Worm (Caenorhabditis elegans) whole organism, L3 larva: ENCODE data around the gene C48D1.1.

Experiments
- ama-1 ChIP-seq: fragments of 150-350 bp; optimal IDR thresholded peaks from 2 replicates; lab custom pipeline; 2018
- ceh-9 ChIP-seq: sonication (generic microtip); optimal IDR thresholded peaks from 2 replicates; lab custom pipeline; 2018; ENCODE audit warnings: missing biosample characterization, missing genetic modification characterization
- jun-1 ChIP-seq: fragments of 150-350 bp; optimal IDR thresholded peaks from 2 replicates; lab custom pipeline; 2014; ENCODE audit warnings: missing biosample characterization, missing genetic modification reagents, missing genetic modification characterization
- lin-39 ChIP-seq: fragments of 150-350 bp; optimal IDR thresholded peaks from 2 replicates; lab custom pipeline; 2018; ENCODE audit warnings: missing biosample characterization, missing genetic modification reagents, missing genetic modification characterization
- nhr-11 ChIP-seq: fragments of 150-350 bp; optimal IDR thresholded peaks from 2 replicates; lab custom pipeline; 2014; ENCODE audit warnings: missing biosample characterization, missing genetic modification characterization
- pha-4 ChIP-seq: fragments of 150-350 bp; optimal IDR thresholded peaks from 2 replicates; lab custom pipeline; 2014; ENCODE audit warnings: missing biosample characterization, missing genetic modification reagents, missing genetic modification characterization
- tbx-2 ChIP-seq: sonication (generic microtip); optimal IDR thresholded peaks from 2 replicates; lab custom pipeline; 2016; ENCODE audit warnings: mild to moderate bottlenecking, missing genetic modification characterization, missing compliant biosample characterization
- zag-1 ChIP-seq: fragments of 150-350 bp; optimal IDR thresholded peaks from 2 replicates; lab custom pipeline; 2014; ENCODE audit warnings: missing biosample characterization, missing genetic modification characterization
- ztf-4 ChIP-seq: fragments of 150-350 bp; optimal IDR thresholded peaks from 2 replicates; lab custom pipeline; 2014; ENCODE audit warnings: missing biosample characterization, missing genetic modification characterization

DNA sequence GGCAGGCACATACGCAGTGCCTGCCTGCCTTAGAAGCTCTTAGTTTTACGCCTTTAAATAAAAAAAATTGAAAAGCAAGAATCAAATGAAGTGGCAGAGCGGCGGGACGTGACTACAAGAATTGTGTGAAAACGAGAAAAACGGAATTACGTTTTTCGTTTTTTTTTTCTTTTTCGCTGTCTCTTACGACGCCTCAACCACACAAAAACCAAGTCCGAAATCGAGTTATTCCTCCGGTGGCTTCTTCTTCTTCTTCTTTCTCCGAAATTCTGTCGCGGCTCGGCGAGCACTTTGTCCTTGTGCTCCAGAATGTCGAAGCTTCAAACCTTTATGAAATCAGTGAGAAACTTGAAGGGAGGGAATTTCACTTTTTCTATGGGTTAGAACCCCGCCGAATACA, 23.4 kb upstream of the C48D1.1 start:
- no peak for TF ChIP-seq zag-1 (tag; lab: Kevin White, UChicago)
- TF ChIP-seq nhr-11 (tag; lab: Kevin White, UChicago) = no peak
- TF ChIP-seq pha-4 = no peak
- TF ChIP-seq ztf-4 = no peak
- TF ChIP-seq ama-1 (lab: Kevin White, UChicago) = no peak
- no peak for TF ChIP-seq jun-1 (tag; lab: Kevin White, UChicago)
- no peak for TF ChIP-seq tbx-2 (tag; lab: Kevin White, UChicago)
- no peak for TF ChIP-seq ceh-9
- TF ChIP-seq lin-39 (tag; lab: Kevin White, UChicago) = no peak
